Worm (Caenorhabditis elegans) whole organism, L4 larva: Measurements from ENCODE around the gene F45E1.2.

ENCODE experiments used
- F44E2.7 ChIP-seq: fragments of 200-800 bp; sonication (Bioruptor generic); IDR thresholded peaks from 2 replicates; pipeline ENCODE4 v2.1.2; 2022; ENCODE audit warnings: missing genetic modification characterization, missing compliant biosample characterization
- F49E8.2 ChIP-seq: sonication (generic microtip); optimal IDR thresholded peaks from 2 replicates; lab custom pipeline; 2016; ENCODE audit warnings: missing compliant biosample characterization, mild to moderate bottlenecking, missing genetic modification characterization, borderline replicate concordance
- Y5F2A.4 ChIP-seq: fragments of 200-800 bp; sonication (Bioruptor generic); optimal IDR thresholded peaks from 2 replicates; lab custom pipeline; 2018; ENCODE audit warnings: mild to moderate bottlenecking, missing genetic modification characterization, missing compliant biosample characterization
- Y75B8A.6 ChIP-seq: fragments of 200-800 bp; sonication (Bioruptor generic); IDR thresholded peaks from 2 replicates; pipeline ENCODE4 v1.3.6; 2022; ENCODE audit warnings: missing genetic modification reagents, missing genetic modification characterization, missing compliant biosample characterization
- aly-2 ChIP-seq: sonication (generic microtip); optimal IDR thresholded peaks from 2 replicates; lab custom pipeline; 2018; ENCODE audit warnings: missing biosample characterization, missing genetic modification characterization
- ama-1 ChIP-seq: fragments of 150-350 bp; optimal IDR thresholded peaks from 2 replicates; lab custom pipeline; 2014; ENCODE audit warnings: inconsistent platforms, mixed read lengths
- ceh-20 ChIP-seq: fragments of 200-800 bp; sonication (Bioruptor generic); IDR thresholded peaks from 2 replicates; pipeline ENCODE4 v1.3.6; 2022; ENCODE audit warnings: missing genetic modification reagents, missing genetic modification characterization, missing compliant biosample characterization
- ceh-44 ChIP-seq: fragments of 200-800 bp; sonication (Bioruptor generic); IDR thresholded peaks from 2 replicates; pipeline ENCODE4 v1.3.6; 2022; ENCODE audit warnings: missing genetic modification reagents, missing genetic modification characterization, missing compliant biosample characterization
- ceh-82 ChIP-seq: sonication (generic microtip); optimal IDR thresholded peaks from 2 replicates; lab custom pipeline; 2017; ENCODE audit warnings: missing biosample characterization, missing genetic modification characterization
- ces-1 ChIP-seq: fragments of 150-350 bp; sonication (generic microtip); optimal IDR thresholded peaks from 4 replicates; lab custom pipeline; 2014; ENCODE audit warnings: missing biosample characterization, missing genetic modification reagents, missing genetic modification characterization
- daf-16 ChIP-seq, 3 experiments: sonication (generic microtip); optimal IDR thresholded peaks; 2 replicates each; lab custom pipeline; 2016 to 2017; ENCODE audit warnings: missing genetic modification characterization in 3 of 3, missing genetic modification reagents in 3 of 3, mild to moderate bottlenecking in 2 of 3, missing compliant biosample characterization in 2 of 3, missing biosample characterization in 1 of 3, moderate library complexity in 1 of 3
- daf-8 ChIP-seq: fragments of 200-800 bp; sonication (Bioruptor generic); IDR thresholded peaks from 2 replicates; pipeline ENCODE4 v1.3.6; 2022; ENCODE audit warnings: missing genetic modification characterization, missing compliant biosample characterization
- dmd-6 ChIP-seq: fragments of 200-800 bp; sonication (Bioruptor generic); IDR thresholded peaks from 2 replicates; pipeline ENCODE4 v1.3.6; 2022; ENCODE audit warnings: missing genetic modification reagents, missing genetic modification characterization, missing compliant biosample characterization
- duxl-1 ChIP-seq: sonication (generic microtip); optimal IDR thresholded peaks from 2 replicates; lab custom pipeline; 2016; ENCODE audit warnings: mild to moderate bottlenecking, missing genetic modification characterization, moderate library complexity, missing compliant biosample characterization; ENCODE audit not compliant: poor library complexity
- dve-1 ChIP-seq: sonication (generic microtip); optimal IDR thresholded peaks from 2 replicates; lab custom pipeline; 2017; ENCODE audit warnings: antibody characterized with exemption, mild to moderate bottlenecking, missing genetic modification characterization, missing compliant biosample characterization; ENCODE audit not compliant: insufficient read depth
- fkh-10 ChIP-seq: fragments of 150-350 bp; optimal IDR thresholded peaks from 2 replicates; lab custom pipeline; 2014; ENCODE audit warnings: missing biosample characterization, missing genetic modification reagents, missing genetic modification characterization
- gei-8 ChIP-seq: fragments of 200-800 bp; sonication (Bioruptor generic); optimal IDR thresholded peaks from 2 replicates; lab custom pipeline; 2018; ENCODE audit warnings: mild to moderate bottlenecking, missing genetic modification characterization, missing compliant biosample characterization
- hif-1 ChIP-seq, 2 experiments: sonication (generic microtip); optimal IDR thresholded peaks; 2 replicates each; lab custom pipeline; 2016 to 2017; ENCODE audit warnings: missing compliant biosample characterization in 2 of 2, missing genetic modification characterization in 2 of 2, missing genetic modification reagents in 2 of 2, missing genotype in 2 of 2, mild to moderate bottlenecking in 1 of 2
- hlh-11 ChIP-seq: fragments of 200-800 bp; sonication (Bioruptor generic); optimal IDR thresholded peaks from 2 replicates; lab custom pipeline; 2018; ENCODE audit warnings: mild to moderate bottlenecking, missing genetic modification characterization, missing compliant biosample characterization
- hlh-30 ChIP-seq: sonication (generic microtip); optimal IDR thresholded peaks from 2 replicates; lab custom pipeline; 2017; ENCODE audit warnings: antibody characterized with exemption, mild to moderate bottlenecking, missing genetic modification characterization, missing compliant biosample characterization; ENCODE audit not compliant: insufficient read depth
- hmg-1.1 ChIP-seq: fragments of 200-800 bp; sonication (Bioruptor generic); IDR thresholded peaks from 2 replicates; pipeline ENCODE4 v1.3.6; 2022; ENCODE audit warnings: missing genetic modification reagents, missing genetic modification characterization, missing compliant biosample characterization
- jun-1 ChIP-seq: fragments of 150-350 bp; optimal IDR thresholded peaks from 2 replicates; lab custom pipeline; 2014; ENCODE audit warnings: missing biosample characterization, missing genetic modification reagents, missing genetic modification characterization
- lsy-2 ChIP-seq, 2 experiments: fragments of 150-350 bp in 1 of 2; sonication (generic microtip) in 1 of 2; optimal IDR thresholded peaks; 2 replicates each; lab custom pipeline; 2014 to 2017; ENCODE audit warnings: missing biosample characterization in 2 of 2, missing genetic modification characterization in 2 of 2
- madf-5 ChIP-seq, 2 experiments: fragments of 200-800 bp; sonication (Bioruptor generic); IDR thresholded peaks; 2 replicates each; pipeline ENCODE4 v1.3.6; 2022; ENCODE audit warnings: missing compliant biosample characterization in 2 of 2, missing genetic modification characterization in 2 of 2
- mdl-1 ChIP-seq, 2 experiments: fragments of 150-350 bp in 1 of 2; sonication (generic microtip) in 1 of 2; optimal IDR thresholded peaks; 2 replicates each; lab custom pipeline; 2014 to 2017; ENCODE audit warnings: missing biosample characterization in 2 of 2, missing genetic modification characterization in 2 of 2
- mdt-29 ChIP-seq: fragments of 200-800 bp; sonication (Bioruptor generic); IDR thresholded peaks from 2 replicates; pipeline ENCODE4 v1.3.6; 2022; ENCODE audit warnings: missing genetic modification reagents, missing genetic modification characterization, missing compliant biosample characterization
- mxl-2 ChIP-seq: fragments of 200-800 bp; sonication (Bioruptor generic); conservative IDR thresholded peaks from 2 replicates; pipeline ENCODE4 v1.3.6; 2022; ENCODE audit warnings: missing genetic modification reagents, missing genetic modification characterization, missing compliant biosample characterization
- mxl-3 ChIP-seq: fragments of 200-800 bp; sonication (Bioruptor generic); optimal IDR thresholded peaks from 2 replicates; lab custom pipeline; 2018; ENCODE audit warnings: mild to moderate bottlenecking, missing genetic modification characterization, missing compliant biosample characterization
- nhr-102 ChIP-seq: sonication (generic microtip); optimal IDR thresholded peaks from 2 replicates; lab custom pipeline; 2016; ENCODE audit warnings: mild to moderate bottlenecking, missing genetic modification characterization, moderate library complexity, missing compliant biosample characterization
- nhr-11 ChIP-seq: fragments of 150-350 bp; optimal IDR thresholded peaks from 2 replicates; lab custom pipeline; 2014; ENCODE audit warnings: missing biosample characterization, missing genetic modification characterization
- nhr-28 ChIP-seq: fragments of 150-350 bp; optimal IDR thresholded peaks from 2 replicates; lab custom pipeline; 2014; ENCODE audit warnings: missing biosample characterization, missing genetic modification characterization
- nhr-48 ChIP-seq: sonication (generic microtip); optimal IDR thresholded peaks from 2 replicates; lab custom pipeline; 2016; ENCODE audit warnings: mild to moderate bottlenecking, missing genetic modification characterization, missing compliant biosample characterization
- nhr-6 ChIP-seq: fragments of 150-350 bp; optimal IDR thresholded peaks from 2 replicates; lab custom pipeline; 2014; ENCODE audit warnings: missing biosample characterization, missing genetic modification characterization
- nhr-77 ChIP-seq: fragments of 150-350 bp; optimal IDR thresholded peaks from 2 replicates; lab custom pipeline; 2014; ENCODE audit warnings: missing biosample characterization, missing genetic modification characterization
- php-3 ChIP-seq: fragments of 200-800 bp; sonication (Bioruptor generic); IDR thresholded peaks from 2 replicates; pipeline ENCODE4 v1.3.6; 2022; ENCODE audit warnings: missing genetic modification reagents, missing genetic modification characterization, missing compliant biosample characterization
- rbr-2 ChIP-seq: sonication (generic microtip); optimal IDR thresholded peaks from 2 replicates; lab custom pipeline; 2016; ENCODE audit warnings: missing genotype, missing genetic modification characterization, missing compliant biosample characterization
- sdz-12 ChIP-seq: fragments of 200-800 bp; sonication (Bioruptor generic); optimal IDR thresholded peaks from 2 replicates; lab custom pipeline; 2018; ENCODE audit warnings: mild to moderate bottlenecking, missing genetic modification characterization, missing compliant biosample characterization
- skn-1 ChIP-seq: fragments of 150-350 bp; optimal IDR thresholded peaks from 2 replicates; lab custom pipeline; 2014; ENCODE audit warnings: missing biosample characterization, missing genetic modification characterization
- snpc-1.2 ChIP-seq: fragments of 200-800 bp; sonication (Bioruptor generic); IDR thresholded peaks from 2 replicates; pipeline ENCODE4 v1.3.6; 2022; ENCODE audit warnings: missing genetic modification reagents, missing genetic modification characterization, missing compliant biosample characterization
- snpc-4 ChIP-seq: fragments of 150-350 bp; optimal IDR thresholded peaks from 2 replicates; lab custom pipeline; 2014; ENCODE audit warnings: missing biosample characterization, missing genetic modification characterization
- spr-3 ChIP-seq: fragments of 200-800 bp; sonication (Bioruptor generic); optimal IDR thresholded peaks from 2 replicates; lab custom pipeline; 2018; ENCODE audit warnings: mild to moderate bottlenecking, missing genetic modification characterization, missing compliant biosample characterization
- tag-97 ChIP-seq: fragments of 200-800 bp; sonication (Bioruptor generic); IDR thresholded peaks from 2 replicates; pipeline ENCODE4 v1.3.6; 2022; ENCODE audit warnings: missing genetic modification characterization, missing compliant biosample characterization
- unc-62 ChIP-seq, 3 experiments: fragments of 150-350 bp in 1 of 3; sonication (generic microtip); optimal IDR thresholded peaks in 2 of 3; peaks in 1 of 3; 1 replicate in 1 of 3; 2 replicates in 2 of 3; lab custom pipeline; 2014 to 2017; ENCODE audit warnings: missing biosample characterization in 3 of 3, missing genetic modification characterization in 3 of 3, missing genetic modification reagents in 3 of 3, missing genotype in 1 of 3

F45E1.2 gene

ce11 chrX:8022728-8023127 lies 19.2 kb downstream of the F45E1.2 start (continued):
- TF ChIP-seq nhr-102 (tag; lab: Kevin White, UChicago): peak; percentile 10
- TF ChIP-seq mdt-29 (GFP tag; lab: Robert Waterston, UW): 0 out of 2 replicates have a peak, but pooled peaks have one; percentile 37
- peak; percentile 56 for TF ChIP-seq nhr-28 (tag; lab: Kevin White, UChicago)
- TF ChIP-seq mdl-1 (tag; optimal IDR thresholded peaks at IDR 0.05; lab: Kevin White, UChicago): peak in 1 of 2 experiments; percentile 75
- TF ChIP-seq hlh-30 (tag; lab: Kevin White, UChicago): peak; percentile 52
- TF ChIP-seq mxl-3 (GFP tag; lab: Kevin White, UChicago): peak; percentile 48

ce11 chrX:8026709-8027108 lies 23.2 kb downstream of the F45E1.2 start:
- TF ChIP-seq duxl-1 (tag; lab: Kevin White, UChicago) (no peak), nhr-6 (no peak), ceh-82 (tag; lab: Kevin White, UChicago) (no peak), hmg-1.1 (GFP tag; lab: Robert Waterston, UW) (no peak), F44E2.7 (GFP tag; lab: Robert Waterston, UW) (no peak), sdz-12 (GFP tag; lab: Kevin White, UChicago) (no peak), ceh-20 (GFP tag; lab: Robert Waterston, UW) (no peak), nhr-77 (tag; lab: Kevin White, UChicago) (peak; percentile 64), mdt-29 (GFP tag; lab: Robert Waterston, UW) (peak; percentile 23; the same call in 1 of the 2 replicates), F49E8.2 (tag; lab: Kevin White, UChicago) (no peak), fkh-10 (GFP tag; lab: Kevin White, UChicago) (no peak), gei-8 (GFP tag; lab: Kevin White, UChicago) (no peak), php-3 (GFP tag; lab: Robert Waterston, UW) (no peak), nhr-48 (tag; lab: Kevin White, UChicago) (peak; percentile 24), hlh-30 (tag; lab: Kevin White, UChicago) (peak; percentile 93), Y75B8A.6 (GFP tag; lab: Robert Waterston, UW) (no peak), madf-5 (GFP tag; IDR thresholded peaks at IDR 0.05; lab: Robert Waterston, UW) (no peak), dve-1 (tag; lab: Kevin White, UChicago) (peak; percentile 45), dmd-6 (GFP tag; lab: Robert Waterston, UW) (peak; percentile 54), mxl-2 (no peak), tag-97 (GFP tag; lab: Robert Waterston, UW) (no peak), aly-2 (tag; lab: Kevin White, UChicago) (no peak), nhr-28 (tag; lab: Kevin White, UChicago) (peak; percentile 88), mdl-1 (tag; optimal IDR thresholded peaks at IDR 0.05; lab: Kevin White, UChicago) (peak in 1 of 2 experiments; percentile 44), daf-8 (no peak), rbr-2 (tag; lab: Kevin White, UChicago) (no peak), Y5F2A.4 (GFP tag; lab: Kevin White, UChicago) (no peak), ces-1 (GFP tag; lab: Kevin White, UChicago) (no peak), hlh-11 (tag; lab: Kevin White, UChicago) (peak; percentile 46), snpc-1.2 (no peak), nhr-11 (tag; lab: Kevin White, UChicago) (peak; percentile 8), snpc-4 (tag; lab: Kevin White, UChicago) (no peak), lsy-2 (tag; optimal IDR thresholded peaks at IDR 0.05; lab: Kevin White, UChicago) (peak in 1 of 2 experiments; percentile 30), skn-1 (no peak), ceh-44 (GFP tag; lab: Robert Waterston, UW) (no peak), unc-62 (GFP tag; optimal IDR thresholded peaks at IDR 0.05 in 1 of 2; lab: Kevin White, UChicago) (peak in 1 of 2 experiments; percentile 90), unc-62 (tag; optimal IDR thresholded peaks at IDR 0.05; lab: Kevin White, UChicago) (no peak), ama-1 (lab: Kevin White, UChicago) (peak; percentile 53), spr-3 (no peak), jun-1 (tag; lab: Kevin White, UChicago) (no peak), daf-16 (GFP tag; optimal IDR thresholded peaks at IDR 0.05; lab: Kevin White, UChicago) (no peak), daf-16 (tag; optimal IDR thresholded peaks at IDR 0.05; lab: Kevin White, UChicago) (peak; percentile 83), hif-1 (tag; optimal IDR thresholded peaks at IDR 0.05; lab: Kevin White, UChicago) (peak in 1 of 2 experiments; percentile 46)
